Worm (Caenorhabditis elegans) whole organism, early embryonic: ENCODE results near the gene lsy-27.

ENCODE experiments used
- B0310.2 ChIP-seq: sonication (generic microtip); optimal IDR thresholded peaks from 2 replicates; lab custom pipeline; 2016; ENCODE audit warnings: mild to moderate bottlenecking, missing genetic modification characterization, missing compliant biosample characterization
- ama-1 ChIP-seq: fragments of 150-350 bp; optimal IDR thresholded peaks from 2 replicates; lab custom pipeline; 2014
- flt-1 ChIP-seq: fragments of 200-800 bp; sonication (Bioruptor generic); IDR thresholded peaks from 2 replicates; pipeline ENCODE4 v1.3.6; 2022; ENCODE audit warnings: missing genetic modification characterization, missing compliant biosample characterization
- tbx-11 ChIP-seq: fragments of 200-800 bp; sonication (Bioruptor generic); IDR thresholded peaks from 2 replicates; pipeline ENCODE4 v1.3.6; 2022; ENCODE audit warnings: missing genetic modification characterization, missing compliant biosample characterization

DNA sequence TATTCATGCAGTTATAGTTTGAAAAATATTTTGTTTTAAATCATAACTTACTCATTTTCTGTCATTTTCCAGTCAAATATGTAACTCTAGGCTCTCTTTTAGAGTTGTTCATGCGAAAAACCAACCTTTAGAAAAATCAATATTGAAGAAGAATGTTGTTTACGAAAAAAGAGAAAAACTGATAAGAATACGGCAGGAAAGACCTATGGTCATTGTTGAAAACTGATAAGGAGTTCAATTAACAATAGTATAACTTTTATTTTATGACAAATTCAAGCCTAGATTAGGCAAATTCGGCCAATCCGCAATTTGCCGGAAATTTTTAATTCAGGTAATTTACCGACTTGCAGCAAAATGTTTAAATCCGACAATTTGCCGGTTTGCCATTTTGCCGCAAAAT, 26.6 kb upstream of the lsy-27 start, which contains the start of gene Y20C6A.1:
- TF ChIP-seq B0310.2 (tag; lab: Kevin White, UChicago): no peak
- TF ChIP-seq flt-1: no peak
- TF ChIP-seq ama-1: no peak
- TF ChIP-seq tbx-11 (GFP tag; lab: Robert Waterston, UW): no peak
